Worm (Caenorhabditis elegans) whole organism, L4 larva: ENCODE measurements around the gene dsl-5.

Source experiments
- R02D3.7 ChIP-seq: fragments of 150-350 bp; sonication (generic microtip); optimal IDR thresholded peaks from 3 replicates; lab custom pipeline; 2014; ENCODE audit warnings: missing biosample characterization, missing genetic modification characterization
- T20F7.1 ChIP-seq: fragments of 200-800 bp; sonication (Bioruptor generic); optimal IDR thresholded peaks from 2 replicates; lab custom pipeline; 2018; ENCODE audit warnings: mild to moderate bottlenecking, missing genetic modification characterization, missing compliant biosample characterization
- T26A8.4 ChIP-seq: fragments of 200-800 bp; sonication (Bioruptor generic); IDR thresholded peaks from 2 replicates; pipeline ENCODE4 v1.3.6; 2022; ENCODE audit warnings: missing genetic modification characterization, missing compliant biosample characterization
- Y105C5A.15 ChIP-seq: fragments of 200-800 bp; sonication (Bioruptor generic); IDR thresholded peaks from 2 replicates; pipeline ENCODE4 v1.3.6; 2022; ENCODE audit warnings: missing genetic modification characterization, missing compliant biosample characterization
- Y48G9A.11 ChIP-seq: fragments of 200-800 bp; sonication (Bioruptor generic); IDR thresholded peaks from 2 replicates; pipeline ENCODE4 v1.3.6; 2022; ENCODE audit warnings: missing genetic modification reagents, missing genetic modification characterization, missing compliant biosample characterization
- ZK546.5 ChIP-seq, 2 experiments: sonication (generic microtip); optimal IDR thresholded peaks; 2 replicates each; lab custom pipeline; 2017; ENCODE audit warnings: missing biosample characterization in 2 of 2, missing genetic modification characterization in 2 of 2
- ama-1 ChIP-seq: fragments of 150-350 bp; optimal IDR thresholded peaks from 2 replicates; lab custom pipeline; 2014; ENCODE audit warnings: inconsistent platforms, mixed read lengths
- arid-1 ChIP-seq: fragments of 200-800 bp; sonication (Bioruptor generic); conservative IDR thresholded peaks from 2 replicates; pipeline ENCODE4 v1.3.6; 2022; ENCODE audit warnings: missing genetic modification reagents, missing genetic modification characterization, missing compliant biosample characterization
- attf-4 ChIP-seq: sonication (generic microtip); optimal IDR thresholded peaks from 3 replicates; lab custom pipeline; 2017; ENCODE audit warnings: missing biosample characterization, missing genetic modification characterization
- ceh-28 ChIP-seq: fragments of 150-350 bp; optimal IDR thresholded peaks from 2 replicates; lab custom pipeline; 2014; ENCODE audit warnings: missing biosample characterization, missing genetic modification reagents, missing genetic modification characterization
- ceh-82 ChIP-seq: sonication (generic microtip); optimal IDR thresholded peaks from 2 replicates; lab custom pipeline; 2017; ENCODE audit warnings: missing biosample characterization, missing genetic modification characterization
- dmd-6 ChIP-seq: fragments of 200-800 bp; sonication (Bioruptor generic); IDR thresholded peaks from 2 replicates; pipeline ENCODE4 v1.3.6; 2022; ENCODE audit warnings: missing genetic modification reagents, missing genetic modification characterization, missing compliant biosample characterization
- dmd-8 ChIP-seq: fragments of 200-800 bp; sonication (Bioruptor generic); IDR thresholded peaks from 2 replicates; pipeline ENCODE4 v1.3.6; 2022; ENCODE audit warnings: missing genetic modification characterization, missing compliant biosample characterization
- dmd-9 ChIP-seq: fragments of 200-800 bp; sonication (Bioruptor generic); IDR thresholded peaks from 2 replicates; pipeline ENCODE4 v1.3.6; 2022; ENCODE audit warnings: missing genetic modification reagents, missing genetic modification characterization, missing compliant biosample characterization
- duxl-1 ChIP-seq: sonication (generic microtip); optimal IDR thresholded peaks from 2 replicates; lab custom pipeline; 2016; ENCODE audit warnings: mild to moderate bottlenecking, missing genetic modification characterization, moderate library complexity, missing compliant biosample characterization; ENCODE audit not compliant: poor library complexity
- dve-1 ChIP-seq: sonication (generic microtip); optimal IDR thresholded peaks from 2 replicates; lab custom pipeline; 2017; ENCODE audit warnings: antibody characterized with exemption, mild to moderate bottlenecking, missing genetic modification characterization, missing compliant biosample characterization; ENCODE audit not compliant: insufficient read depth
- egl-43 ChIP-seq: fragments of 200-800 bp; sonication (Bioruptor generic); IDR thresholded peaks from 2 replicates; pipeline ENCODE4 v1.3.6; 2022; ENCODE audit warnings: missing genetic modification reagents, missing genetic modification characterization, missing compliant biosample characterization
- gei-8 ChIP-seq: fragments of 200-800 bp; sonication (Bioruptor generic); optimal IDR thresholded peaks from 2 replicates; lab custom pipeline; 2018; ENCODE audit warnings: mild to moderate bottlenecking, missing genetic modification characterization, missing compliant biosample characterization
- hlh-11 ChIP-seq: fragments of 200-800 bp; sonication (Bioruptor generic); optimal IDR thresholded peaks from 2 replicates; lab custom pipeline; 2018; ENCODE audit warnings: mild to moderate bottlenecking, missing genetic modification characterization, missing compliant biosample characterization
- hlh-30 ChIP-seq: sonication (generic microtip); optimal IDR thresholded peaks from 2 replicates; lab custom pipeline; 2017; ENCODE audit warnings: antibody characterized with exemption, mild to moderate bottlenecking, missing genetic modification characterization, missing compliant biosample characterization; ENCODE audit not compliant: insufficient read depth
- lin-13 ChIP-seq: fragments of 150-350 bp; optimal IDR thresholded peaks from 2 replicates; lab custom pipeline; 2014; ENCODE audit warnings: missing biosample characterization, missing genetic modification reagents, missing genetic modification characterization
- lin-38 ChIP-seq: fragments of 200-800 bp; sonication (Bioruptor generic); IDR thresholded peaks from 2 replicates; pipeline ENCODE4 v1.3.6; 2022; ENCODE audit warnings: missing genetic modification reagents, missing genetic modification characterization, missing compliant biosample characterization
- lin-39 ChIP-seq: fragments of 150-350 bp; optimal IDR thresholded peaks from 2 replicates; lab custom pipeline; 2014; ENCODE audit warnings: missing biosample characterization, missing genetic modification reagents, missing genetic modification characterization
- madf-5 ChIP-seq, 2 experiments: fragments of 200-800 bp; sonication (Bioruptor generic); IDR thresholded peaks; 2 replicates each; pipeline ENCODE4 v1.3.6; 2022; ENCODE audit warnings: missing compliant biosample characterization in 2 of 2, missing genetic modification characterization in 2 of 2
- mdl-1 ChIP-seq, 2 experiments: fragments of 150-350 bp in 1 of 2; sonication (generic microtip) in 1 of 2; optimal IDR thresholded peaks; 2 replicates each; lab custom pipeline; 2014 to 2017; ENCODE audit warnings: missing biosample characterization in 2 of 2, missing genetic modification characterization in 2 of 2
- mep-1 ChIP-seq: fragments of 150-350 bp; sonication (generic microtip); optimal IDR thresholded peaks from 3 replicates; lab custom pipeline; 2014; ENCODE audit warnings: missing biosample characterization, missing genetic modification characterization
- mes-2 ChIP-seq: sonication (generic microtip); optimal IDR thresholded peaks from 2 replicates; lab custom pipeline; 2016; ENCODE audit warnings: missing genotype, mild to moderate bottlenecking, missing genetic modification characterization, missing compliant biosample characterization; ENCODE audit not compliant: poor library complexity, severe bottlenecking
- mxl-3 ChIP-seq: fragments of 200-800 bp; sonication (Bioruptor generic); optimal IDR thresholded peaks from 2 replicates; lab custom pipeline; 2018; ENCODE audit warnings: mild to moderate bottlenecking, missing genetic modification characterization, missing compliant biosample characterization
- nhr-111 ChIP-seq: fragments of 200-800 bp; sonication (Bioruptor generic); optimal IDR thresholded peaks from 2 replicates; lab custom pipeline; 2018; ENCODE audit warnings: mild to moderate bottlenecking, missing genetic modification characterization, missing compliant biosample characterization
- nhr-237 ChIP-seq: sonication (generic microtip); optimal IDR thresholded peaks from 2 replicates; lab custom pipeline; 2017; ENCODE audit warnings: missing biosample characterization, missing genetic modification characterization
- nhr-25 ChIP-seq: sonication (generic microtip); optimal IDR thresholded peaks from 2 replicates; lab custom pipeline; 2017; ENCODE audit warnings: missing genetic modification characterization, mild to moderate bottlenecking, missing compliant biosample characterization, antibody characterized with exemption, moderate library complexity, borderline replicate concordance; ENCODE audit not compliant: insufficient read depth
- nhr-28 ChIP-seq: fragments of 150-350 bp; optimal IDR thresholded peaks from 2 replicates; lab custom pipeline; 2014; ENCODE audit warnings: missing biosample characterization, missing genetic modification characterization
- nhr-42 ChIP-seq: fragments of 200-800 bp; sonication (Bioruptor generic); IDR thresholded peaks from 2 replicates; pipeline ENCODE4 v1.3.6; 2022; ENCODE audit warnings: missing genetic modification characterization, missing compliant biosample characterization
- nhr-76 ChIP-seq: fragments of 150-350 bp; optimal IDR thresholded peaks from 2 replicates; lab custom pipeline; 2014; ENCODE audit warnings: missing biosample characterization, missing genetic modification characterization
- nhr-77 ChIP-seq: fragments of 150-350 bp; optimal IDR thresholded peaks from 2 replicates; lab custom pipeline; 2014; ENCODE audit warnings: missing biosample characterization, missing genetic modification characterization
- pha-4 ChIP-seq, 2 experiments: fragments of 150-350 bp in 1 of 2; fragments of 200-800 bp in 1 of 2; sonication (Bioruptor generic) in 1 of 2; IDR thresholded peaks in 1 of 2; optimal IDR thresholded peaks in 1 of 2; 2 replicates each; pipeline versions ENCODE4 v1.3.6 to Lab custom; 2014 to 2022; ENCODE audit warnings: missing genetic modification characterization in 2 of 2, missing genetic modification reagents in 2 of 2, missing biosample characterization in 1 of 2, missing compliant biosample characterization in 1 of 2
- pqm-1 ChIP-seq: sonication (generic microtip); optimal IDR thresholded peaks from 2 replicates; lab custom pipeline; 2017; ENCODE audit warnings: missing biosample characterization, missing genetic modification characterization
- spr-3 ChIP-seq: fragments of 200-800 bp; sonication (Bioruptor generic); optimal IDR thresholded peaks from 2 replicates; lab custom pipeline; 2018; ENCODE audit warnings: mild to moderate bottlenecking, missing genetic modification characterization, missing compliant biosample characterization
- ztf-7 ChIP-seq: fragments of 150-350 bp; optimal IDR thresholded peaks from 2 replicates; lab custom pipeline; 2014; ENCODE audit warnings: missing biosample characterization, missing genetic modification characterization

Gene dsl-5

DNA sequence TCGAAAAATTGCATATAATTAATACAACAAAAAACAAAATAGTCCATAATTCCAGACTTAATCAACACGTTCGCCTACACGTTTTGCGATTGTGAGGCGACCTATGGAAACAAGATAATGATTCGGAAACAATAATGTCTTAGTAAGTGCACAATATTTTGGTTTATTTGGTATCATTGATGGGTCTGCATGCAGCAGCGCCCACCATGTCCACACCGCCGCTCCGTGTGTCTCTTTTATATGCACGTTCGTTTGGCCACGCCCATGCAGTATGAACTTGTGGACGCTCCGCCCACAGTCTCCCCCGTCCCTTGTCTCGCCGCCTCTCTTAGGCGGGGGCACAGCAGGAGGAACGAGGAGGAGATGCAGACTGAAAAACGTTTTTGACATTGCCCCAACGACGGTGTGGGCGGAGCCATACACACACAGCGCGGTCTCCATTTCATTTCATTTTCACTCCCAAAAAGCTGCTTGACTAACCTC, 26.6 kb downstream of the dsl-5 start, which contains the start of gene mig-38 (continued):
- TF ChIP-seq dmd-9 (GFP tag; lab: Robert Waterston, UW) (0 out of 2 replicates have a peak, but pooled peaks have one; percentile 10), nhr-77 (tag; lab: Kevin White, UChicago) (peak; percentile 48), ztf-7 (tag; lab: Kevin White, UChicago) (no peak), spr-3 (GFP tag; lab: Kevin White, UChicago) (no peak), T20F7.1 (GFP tag; lab: Kevin White, UChicago) (peak; percentile 65), lin-39 (no peak), mdl-1 (tag; optimal IDR thresholded peaks at IDR 0.05; lab: Kevin White, UChicago) (peak; percentile 68 to 71), attf-4 (tag; lab: Kevin White, UChicago) (no peak), ceh-82 (tag; lab: Kevin White, UChicago) (no peak), mes-2 (peak; percentile 47), mep-1 (tag; lab: Kevin White, UChicago) (peak; percentile 50), Y48G9A.11 (GFP tag; lab: Robert Waterston, UW) (no peak), hlh-30 (tag; lab: Kevin White, UChicago) (peak; percentile 47), dve-1 (tag; lab: Kevin White, UChicago) (peak; percentile 8), duxl-1 (no peak), nhr-42 (GFP tag; lab: Robert Waterston, UW) (no peak), dmd-6 (GFP tag; lab: Robert Waterston, UW) (peak; percentile 39), mxl-3 (peak; percentile 92), lin-13 (GFP tag; lab: Kevin White, UChicago) (peak; percentile 20), hlh-11 (peak; percentile 81), nhr-28 (tag; lab: Kevin White, UChicago) (peak; percentile 34), nhr-237 (tag; lab: Kevin White, UChicago) (no peak), nhr-111 (peak; percentile 7), pqm-1 (tag; lab: Kevin White, UChicago) (peak; percentile 11), nhr-76 (tag; lab: Kevin White, UChicago) (no peak), nhr-25 (tag; lab: Kevin White, UChicago) (no peak), ceh-28 (tag; lab: Kevin White, UChicago) (no peak), gei-8 (GFP tag; lab: Kevin White, UChicago) (no peak), T26A8.4 (GFP tag; lab: Robert Waterston, UW) (no peak), ama-1 (lab: Kevin White, UChicago) (peak; percentile 94), dmd-8 (GFP tag; lab: Robert Waterston, UW) (no peak; the same call in 1 of the 2 replicates), ZK546.5 (tag; optimal IDR thresholded peaks at IDR 0.05; lab: Kevin White, UChicago) (no peak), egl-43 (GFP tag; lab: Robert Waterston, UW) (peak; percentile 74), R02D3.7 (tag; lab: Kevin White, UChicago) (no peak), Y105C5A.15 (GFP tag; lab: Robert Waterston, UW) (0 out of 2 replicates have a peak, but pooled peaks have one; percentile 63), pha-4 (GFP tag; IDR thresholded peaks at IDR 0.05; lab: Robert Waterston, UW) (no peak), pha-4 (tag; optimal IDR thresholded peaks at IDR 0.05; lab: Kevin White, UChicago) (no peak), arid-1 (peak; percentile 45), lin-38 (peak; percentile 7; the same call in 1 of the 2 replicates), madf-5 (GFP tag; IDR thresholded peaks at IDR 0.05; lab: Robert Waterston, UW) (no peak)
